Worm (Caenorhabditis elegans) whole organism, L4/young adult: ENCODE results near the gene T28A11.17.

Source experiments
- W03F9.2 ChIP-seq: fragments of 150-350 bp; optimal IDR thresholded peaks from 2 replicates; lab custom pipeline; 2014; ENCODE audit warnings: missing biosample characterization, missing genetic modification characterization
- dao-5 ChIP-seq: sonication (generic microtip); optimal IDR thresholded peaks from 2 replicates; lab custom pipeline; 2016; ENCODE audit warnings: missing genotype, missing genetic modification characterization, moderate library complexity, missing compliant biosample characterization
- him-1 ChIP-seq: sonication (generic microtip); optimal IDR thresholded peaks from 2 replicates; lab custom pipeline; 2016; ENCODE audit warnings: missing genotype, missing genetic modification reagents, missing genetic modification characterization, missing compliant biosample characterization

DNA sequence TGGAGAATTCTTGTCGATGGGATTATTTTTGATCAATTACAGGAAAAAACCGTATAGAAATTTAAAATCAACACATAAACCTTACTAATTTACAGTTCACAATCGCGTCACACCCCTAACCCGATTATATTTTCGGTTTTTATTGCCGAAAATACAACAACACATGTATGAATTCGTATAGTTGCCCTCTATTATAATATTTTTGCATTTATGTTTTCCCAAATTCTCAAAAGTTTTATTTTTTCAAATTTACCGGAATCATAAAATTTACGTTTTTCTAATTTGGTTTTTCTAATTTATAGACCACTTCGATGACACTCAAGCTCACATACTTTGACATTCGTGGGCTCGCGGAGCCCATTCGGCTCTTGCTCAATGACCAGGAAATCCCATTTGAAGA, 23.1 kb downstream of the T28A11.17 start, which contains the start of gene gst-23:
- TF ChIP-seq him-1 (tag; lab: Kevin White, UChicago) (no peak), dao-5 (no peak), W03F9.2 (tag; lab: Kevin White, UChicago) (no peak)
